Worm (Caenorhabditis elegans): ENCODE measurements around the gene irk-1.

- TF ChIP-seq flt-1 (GFP tag; IDR thresholded peaks at IDR 0.05) (no peak), T22C8.4 (GFP tag; IDR thresholded peaks at IDR 0.05) (no peak), ztf-29 (GFP tag; IDR thresholded peaks at IDR 0.05) (no peak), ztf-23 (GFP tag; IDR thresholded peaks at IDR 0.05) (no peak), med-1 (GFP tag; optimal IDR thresholded peaks at IDR 0.05; ENCODE audit: insufficient read depth) (no peak), tab-1 (GFP tag; IDR thresholded peaks at IDR 0.05) (no peak), ref-1 (GFP tag; conservative IDR thresholded peaks at IDR 0.05) (no peak)
These were observed 36.4 kb downstream of the irk-1 start for ce11 chrX:6741532-6741931.

Data from whole organism, midembryonic.